Fruit fly (Drosophila melanogaster) whole organism, prepupa: ENCODE data around the gene CG14868.

Experiments used
- Blimp-1 ChIP-seq: fragments of 200-800 bp; sonication (Bioruptor generic); optimal IDR thresholded peaks from 3 replicates; lab custom pipeline; 2017; ENCODE audit warnings: missing biosample characterization, missing genetic modification characterization, mild to moderate bottlenecking, moderate library complexity, missing genetic modification reagents
- CG11902 ChIP-seq: fragments of 200-800 bp; sonication (Bioruptor generic); optimal IDR thresholded peaks from 3 replicates; lab custom pipeline; 2016; ENCODE audit warnings: missing biosample characterization, missing genetic modification characterization
- CG6276 ChIP-seq: fragments of 200-800 bp; sonication (Bioruptor generic); optimal IDR thresholded peaks from 2 replicates; lab custom pipeline; 2017; ENCODE audit warnings: missing biosample characterization, mild to moderate bottlenecking, missing genetic modification characterization
- Eip93F ChIP-seq: fragments of 200-800 bp; sonication (Bioruptor generic); optimal IDR thresholded peaks from 2 replicates; lab custom pipeline; 2016; ENCODE audit warnings: missing biosample characterization, mild to moderate bottlenecking, missing genetic modification characterization
- Gug ChIP-seq: fragments of 200-800 bp; sonication (Bioruptor generic); IDR thresholded peaks from 2 replicates; pipeline ENCODE4 v1.3.6; 2022; ENCODE audit warnings: missing biosample characterization, missing genetic modification characterization
- OdsH ChIP-seq: fragments of 200-800 bp; sonication (Bioruptor generic); optimal IDR thresholded peaks from 3 replicates; lab custom pipeline; 2016; ENCODE audit warnings: missing biosample characterization, missing genetic modification characterization
- achi ChIP-seq: fragments of 200-800 bp; sonication (Bioruptor generic); optimal IDR thresholded peaks from 3 replicates; lab custom pipeline; 2016; ENCODE audit warnings: missing biosample characterization, missing genetic modification characterization
- esn ChIP-seq: fragments of 200-800 bp; sonication (Bioruptor generic); optimal IDR thresholded peaks from 2 replicates; lab custom pipeline; 2016; ENCODE audit warnings: missing biosample characterization, mild to moderate bottlenecking, missing genetic modification characterization, moderate library complexity
- fkh ChIP-seq: fragments of 200-800 bp; sonication (Bioruptor generic); optimal IDR thresholded peaks from 3 replicates; lab custom pipeline; 2017; ENCODE audit warnings: missing biosample characterization, mild to moderate bottlenecking, missing genetic modification characterization, moderate library complexity
- vri ChIP-seq: fragments of 200-800 bp; sonication (Bioruptor generic); optimal IDR thresholded peaks from 3 replicates; lab custom pipeline; 2016; ENCODE audit warnings: missing biosample characterization, mild to moderate bottlenecking, missing genetic modification characterization

- TF ChIP-seq Gug (GFP tag; lab: Robert Waterston, UW) (no peak), CG11902 (GFP tag; lab: Kevin White, UChicago) (no peak), achi (GFP tag; lab: Kevin White, UChicago) (no peak), vri (no peak), OdsH (no peak), fkh (no peak), esn (GFP tag; lab: Kevin White, UChicago) (no peak), Eip93F (GFP tag; lab: Kevin White, UChicago) (no peak), Blimp-1 (GFP tag; lab: Kevin White, UChicago) (no peak), CG6276 (GFP tag; lab: Kevin White, UChicago) (no peak)
Observed at dm6 chr3R:15382851-15383250, 13.1 kb upstream of the CG14868 start, which contains the start of gene h-cup.
